Worm (Caenorhabditis elegans) whole organism, L3 larva: ENCODE data around the gene F19H8.2.

Experiments
- R02D3.7 ChIP-seq: fragments of 150-350 bp; optimal IDR thresholded peaks from 2 replicates; lab custom pipeline; 2014; ENCODE audit warnings: missing biosample characterization, missing genetic modification characterization
- ZK546.5 ChIP-seq: sonication (generic microtip); optimal IDR thresholded peaks from 2 replicates; lab custom pipeline; 2017; ENCODE audit warnings: missing biosample characterization, missing genetic modification characterization
- aly-2 ChIP-seq: fragments of 150-350 bp; optimal IDR thresholded peaks from 2 replicates; lab custom pipeline; 2014; ENCODE audit warnings: missing biosample characterization, missing genetic modification characterization
- ama-1 ChIP-seq: fragments of 150-350 bp; optimal IDR thresholded peaks from 2 replicates; lab custom pipeline; 2018
- ceh-16 ChIP-seq: sonication (generic microtip); optimal IDR thresholded peaks from 2 replicates; lab custom pipeline; 2017; ENCODE audit warnings: missing biosample characterization, missing genetic modification characterization
- ceh-82 ChIP-seq: fragments of 150-350 bp; optimal IDR thresholded peaks from 2 replicates; lab custom pipeline; 2014; ENCODE audit warnings: missing biosample characterization, missing genetic modification characterization
- egl-27 ChIP-seq: sonication (generic microtip); optimal IDR thresholded peaks from 4 replicates; lab custom pipeline; 2017; ENCODE audit warnings: missing biosample characterization, missing genetic modification reagents, missing genetic modification characterization
- egl-5 ChIP-seq: fragments of 150-350 bp; optimal IDR thresholded peaks from 2 replicates; lab custom pipeline; 2017; ENCODE audit warnings: missing biosample characterization, missing genetic modification reagents, missing genetic modification characterization, inconsistent platforms
- elt-1 ChIP-seq: fragments of 150-350 bp; optimal IDR thresholded peaks from 2 replicates; lab custom pipeline; 2014; ENCODE audit warnings: missing biosample characterization, missing genetic modification characterization
- elt-3 ChIP-seq, 3 experiments: fragments of 150-350 bp in 1 of 3; sonication (generic microtip) in 2 of 3; optimal IDR thresholded peaks; 2 replicates in 2 of 3; 4 replicates in 1 of 3; lab custom pipeline; 2014 to 2017; ENCODE audit warnings: missing biosample characterization in 3 of 3, missing genetic modification characterization in 3 of 3
- eor-1 ChIP-seq, 2 experiments: fragments of 150-350 bp; optimal IDR thresholded peaks; 2 replicates each; lab custom pipeline; 2014 to 2018; ENCODE audit warnings: missing biosample characterization in 2 of 2, missing genetic modification characterization in 2 of 2
- fkh-2 ChIP-seq: fragments of 150-350 bp; optimal IDR thresholded peaks from 2 replicates; lab custom pipeline; 2014; ENCODE audit warnings: missing biosample characterization, missing genetic modification reagents, missing genetic modification characterization
- fos-1 ChIP-seq: fragments of 150-350 bp; optimal IDR thresholded peaks from 2 replicates; lab custom pipeline; 2014; ENCODE audit warnings: missing biosample characterization, missing genetic modification characterization
- hmg-11 ChIP-seq: sonication (generic microtip); optimal IDR thresholded peaks from 2 replicates; lab custom pipeline; 2016; ENCODE audit warnings: missing genetic modification characterization, missing compliant biosample characterization
- lin-39 ChIP-seq: fragments of 150-350 bp; optimal IDR thresholded peaks from 2 replicates; lab custom pipeline; 2018; ENCODE audit warnings: missing biosample characterization, missing genetic modification reagents, missing genetic modification characterization
- lsy-12 ChIP-seq: sonication (generic microtip); optimal IDR thresholded peaks from 2 replicates; lab custom pipeline; 2016; ENCODE audit warnings: mild to moderate bottlenecking, missing genetic modification characterization, missing compliant biosample characterization
- mdl-1 ChIP-seq: fragments of 150-350 bp; optimal IDR thresholded peaks from 2 replicates; lab custom pipeline; 2014; ENCODE audit warnings: missing biosample characterization, missing genetic modification characterization
- mml-1 ChIP-seq: fragments of 150-350 bp; sonication (generic microtip); optimal IDR thresholded peaks from 3 replicates; lab custom pipeline; 2014; ENCODE audit warnings: missing biosample characterization, missing genetic modification characterization
- nfya-1 ChIP-seq: sonication (generic microtip); optimal IDR thresholded peaks from 2 replicates; lab custom pipeline; 2017; ENCODE audit warnings: missing genetic modification characterization, mild to moderate bottlenecking, missing compliant biosample characterization, antibody characterized with exemption, moderate library complexity; ENCODE audit not compliant: insufficient read depth
- nhr-11 ChIP-seq: fragments of 150-350 bp; optimal IDR thresholded peaks from 2 replicates; lab custom pipeline; 2014; ENCODE audit warnings: missing biosample characterization, missing genetic modification characterization
- nhr-23 ChIP-seq: fragments of 150-350 bp; optimal IDR thresholded peaks from 2 replicates; lab custom pipeline; 2014; ENCODE audit warnings: missing biosample characterization, missing genetic modification reagents, missing genetic modification characterization
- nhr-237 ChIP-seq: fragments of 150-350 bp; optimal IDR thresholded peaks from 2 replicates; lab custom pipeline; 2014; ENCODE audit warnings: missing biosample characterization, missing genetic modification characterization
- nhr-25 ChIP-seq: sonication (generic microtip); optimal IDR thresholded peaks from 2 replicates; lab custom pipeline; 2017; ENCODE audit warnings: missing biosample characterization, missing genetic modification characterization
- nhr-28 ChIP-seq: fragments of 150-350 bp; optimal IDR thresholded peaks from 2 replicates; lab custom pipeline; 2014; ENCODE audit warnings: missing biosample characterization, missing genetic modification characterization
- nhr-43 ChIP-seq: sonication (generic microtip); optimal IDR thresholded peaks from 2 replicates; lab custom pipeline; 2016; ENCODE audit warnings: mild to moderate bottlenecking, missing genetic modification characterization, missing compliant biosample characterization; ENCODE audit not compliant: poor library complexity, severe bottlenecking
- nhr-76 ChIP-seq: fragments of 150-350 bp; sonication (generic microtip); optimal IDR thresholded peaks from 5 replicates; lab custom pipeline; 2014; ENCODE audit warnings: missing biosample characterization, missing genetic modification characterization
- nhr-77 ChIP-seq: fragments of 150-350 bp; optimal IDR thresholded peaks from 2 replicates; lab custom pipeline; 2014; ENCODE audit warnings: missing biosample characterization, missing genetic modification characterization
- pha-4 ChIP-seq: fragments of 150-350 bp; optimal IDR thresholded peaks from 2 replicates; lab custom pipeline; 2014; ENCODE audit warnings: missing biosample characterization, missing genetic modification reagents, missing genetic modification characterization
- pqm-1 ChIP-seq: fragments of 150-350 bp; optimal IDR thresholded peaks from 2 replicates; lab custom pipeline; 2017; ENCODE audit warnings: missing biosample characterization, missing genetic modification characterization, inconsistent platforms
- sea-2 ChIP-seq: fragments of 150-350 bp; sonication (generic microtip); optimal IDR thresholded peaks from 4 replicates; lab custom pipeline; 2014; ENCODE audit warnings: missing biosample characterization, missing genetic modification reagents, missing genetic modification characterization
- skn-1 ChIP-seq: fragments of 150-350 bp; optimal IDR thresholded peaks from 2 replicates; lab custom pipeline; 2014; ENCODE audit warnings: missing biosample characterization, missing genetic modification characterization
- snpc-4 ChIP-seq: fragments of 150-350 bp; optimal IDR thresholded peaks from 2 replicates; lab custom pipeline; 2014; ENCODE audit warnings: missing biosample characterization, missing genetic modification characterization
- unc-62 ChIP-seq: fragments of 150-350 bp; sonication (generic microtip); optimal IDR thresholded peaks from 4 replicates; lab custom pipeline; 2014; ENCODE audit warnings: missing biosample characterization, missing genetic modification reagents, missing genetic modification characterization
- zag-1 ChIP-seq: fragments of 150-350 bp; optimal IDR thresholded peaks from 2 replicates; lab custom pipeline; 2014; ENCODE audit warnings: missing biosample characterization, missing genetic modification characterization
- ztf-11 ChIP-seq: fragments of 150-350 bp; optimal IDR thresholded peaks from 2 replicates; lab custom pipeline; 2014; ENCODE audit warnings: missing biosample characterization, missing genetic modification characterization
- ztf-4 ChIP-seq: fragments of 150-350 bp; optimal IDR thresholded peaks from 2 replicates; lab custom pipeline; 2014; ENCODE audit warnings: missing biosample characterization, missing genetic modification characterization

The F19H8.2 gene

ce11 chrII:14605479-14605878 is at the start of gene F19H8.2:
F19H8.2 (minus strand) TSS chrII:14605869.
- TF ChIP-seq nhr-23 (tag; lab: Kevin White, UChicago) (peak; percentile 18), sea-2 (GFP tag; lab: Kevin White, UChicago) (no peak), aly-2 (no peak), elt-1 (tag; lab: Kevin White, UChicago) (peak; percentile 50), nfya-1 (no peak), zag-1 (no peak), ztf-4 (tag; lab: Kevin White, UChicago) (no peak), ama-1 (lab: Kevin White, UChicago) (peak; percentile 71)
- TF ChIP-seq, all 47 proteins: peak for 3

ce11 chrII:14647550-14647949 is 41.9 kb upstream of the F19H8.2 start:
- TF ChIP-seq mml-1 (tag; lab: Kevin White, UChicago) = no peak
- no peak for TF ChIP-seq nhr-11 (tag; lab: Kevin White, UChicago)
- TF ChIP-seq nfya-1 = no peak
- TF ChIP-seq aly-2 = no peak
- no peak for TF ChIP-seq pqm-1 (tag; lab: Kevin White, UChicago)
- TF ChIP-seq sea-2 (GFP tag; lab: Kevin White, UChicago) = no peak
- TF ChIP-seq mdl-1 (tag; lab: Kevin White, UChicago) = no peak
- no peak for TF ChIP-seq nhr-76
- TF ChIP-seq ama-1 (lab: Kevin White, UChicago) = no peak
- TF ChIP-seq fos-1 (tag; lab: Kevin White, UChicago) = no peak
- no peak for TF ChIP-seq hmg-11 (tag; lab: Kevin White, UChicago)
- TF ChIP-seq pha-4 = no peak
- TF ChIP-seq snpc-4 (tag; lab: Kevin White, UChicago) = no peak
- TF ChIP-seq nhr-237 (tag; lab: Kevin White, UChicago) = no peak
- no peak for TF ChIP-seq fkh-2 (tag; lab: Kevin White, UChicago)
- no peak for TF ChIP-seq ceh-82 (tag; lab: Kevin White, UChicago)
- TF ChIP-seq skn-1 = no peak
- no peak for TF ChIP-seq elt-1 (tag; lab: Kevin White, UChicago)
- TF ChIP-seq zag-1 = no peak

ce11 chrII:14645290-14645689 is 39.6 kb upstream of the F19H8.2 start:
- TF ChIP-seq eor-1 (tag; optimal IDR thresholded peaks at IDR 0.05; lab: Kevin White, UChicago) = no peak
- TF ChIP-seq R02D3.7 (tag; lab: Kevin White, UChicago) = no peak
- peak; percentile 21 for TF ChIP-seq nhr-43
- TF ChIP-seq nhr-25 (tag; lab: Kevin White, UChicago) = peak; percentile 25
- TF ChIP-seq lin-39 (tag; lab: Kevin White, UChicago) = peak; percentile 84
- TF ChIP-seq fos-1 (tag; lab: Kevin White, UChicago) = no peak
- peak; percentile 57 for TF ChIP-seq nfya-1
- TF ChIP-seq egl-5 (tag; lab: Kevin White, UChicago) = peak; percentile 61
- peak; percentile 51 for TF ChIP-seq pha-4
- peak; percentile 62 for TF ChIP-seq unc-62 (GFP tag; lab: Kevin White, UChicago)
- TF ChIP-seq pqm-1 (tag; lab: Kevin White, UChicago) = no peak
- no peak for TF ChIP-seq ceh-16
- peak; percentile 79 for TF ChIP-seq hmg-11 (tag; lab: Kevin White, UChicago)
- no peak for TF ChIP-seq nhr-237 (tag; lab: Kevin White, UChicago)
- TF ChIP-seq nhr-28 (tag; lab: Kevin White, UChicago) = no peak
- no peak for TF ChIP-seq ztf-11
- TF ChIP-seq snpc-4 (tag; lab: Kevin White, UChicago) = peak; percentile 68
- no peak for TF ChIP-seq skn-1
- no peak for TF ChIP-seq sea-2 (GFP tag; lab: Kevin White, UChicago)
- TF ChIP-seq lsy-12 (tag; lab: Kevin White, UChicago) = no peak

ce11 chrII:14644465-14644864 is 38.8 kb upstream of the F19H8.2 start:
- no peak for TF ChIP-seq ZK546.5
- no peak for TF ChIP-seq unc-62 (GFP tag; lab: Kevin White, UChicago)
- TF ChIP-seq pqm-1 (tag; lab: Kevin White, UChicago) = no peak
- TF ChIP-seq nhr-23 (tag; lab: Kevin White, UChicago) = no peak
- no peak for TF ChIP-seq snpc-4 (tag; lab: Kevin White, UChicago)
- no peak for TF ChIP-seq aly-2
- no peak for TF ChIP-seq nhr-77 (tag; lab: Kevin White, UChicago)
- TF ChIP-seq egl-5 (tag; lab: Kevin White, UChicago) = no peak
- no peak for TF ChIP-seq nhr-28 (tag; lab: Kevin White, UChicago)
- TF ChIP-seq pha-4 = no peak
- no peak for TF ChIP-seq fkh-2 (tag; lab: Kevin White, UChicago)
- TF ChIP-seq egl-27 = no peak
- no peak for TF ChIP-seq nhr-76
- TF ChIP-seq nhr-237 (tag; lab: Kevin White, UChicago) = no peak
- TF ChIP-seq zag-1 = no peak
- TF ChIP-seq R02D3.7 (tag; lab: Kevin White, UChicago) = no peak
- no peak for TF ChIP-seq elt-3 (tag; optimal IDR thresholded peaks at IDR 0.05; lab: Kevin White, UChicago)
